Fruit fly (Drosophila melanogaster) S2 (cell line): ENCODE results near the gene CG43168.

ENCODE experiments used
- CG8478 ChIP-seq: fragments of >200 bp; optimal IDR thresholded peaks from 2 replicates; lab custom pipeline; 2018
- CTCF ChIP-seq, 2 experiments: fragments of >200 bp; optimal IDR thresholded peaks; 2 replicates each; lab custom pipeline; 2018

CG43168 gene

dm6 chr3L:6275487-6275886 is at the start of gene CG43168:
CG43168 (plus strand) TSS chr3L:6275787.
- TF ChIP-seq CG8478 (lab: Kevin White, UChicago) (no peak), CTCF (optimal IDR thresholded peaks at IDR 0.05; lab: Kevin White, UChicago) (no peak)

- TF ChIP-seq CTCF (optimal IDR thresholded peaks at IDR 0.05; lab: Kevin White, UChicago) (no peak), CG8478 (lab: Kevin White, UChicago) (no peak)
Observed at dm6 chr3L:6232261-6232660, 43.3 kb upstream of the CG43168 start, which contains the start of gene CG13299. CG13299 (minus strand) TSS chr3L:6232361.

dm6 chr3L:6233281-6233680 is 42.3 kb upstream of the CG43168 start, which contains the start of gene BG642312:
BG642312 (minus strand) TSS chr3L:6233381.
- no peak for TF ChIP-seq CG8478 (lab: Kevin White, UChicago)
- TF ChIP-seq CTCF (optimal IDR thresholded peaks at IDR 0.05; lab: Kevin White, UChicago) = no peak

DNA sequence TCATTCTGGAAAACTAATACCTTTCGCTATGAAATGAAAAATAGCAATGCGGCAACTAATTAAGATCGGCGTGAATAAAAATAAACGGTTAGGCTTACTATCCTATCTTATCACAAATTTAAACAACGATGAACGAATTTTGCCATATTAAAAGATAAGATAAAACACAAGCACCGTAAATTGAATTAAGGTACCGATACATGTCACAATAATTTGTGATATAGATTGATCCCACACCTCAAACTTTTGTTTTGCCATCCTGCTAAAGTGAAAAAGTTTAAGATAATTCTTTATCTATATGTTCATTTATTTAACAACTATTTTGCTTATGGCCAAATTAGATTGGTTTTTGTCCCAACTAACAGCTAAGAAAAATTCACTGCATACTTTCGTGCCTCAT is 41.6 kb upstream of the CG43168 start, which contains the start of gene CG42714:
TSS of gene CG42714 (minus strand) at position 22 of the 400 bp plus-strand sequence.
- TF ChIP-seq CTCF (optimal IDR thresholded peaks at IDR 0.05; lab: Kevin White, UChicago) = no peak
- TF ChIP-seq CG8478 (lab: Kevin White, UChicago) = no peak

dm6 chr3L:6239968-6240367 is 35.6 kb upstream of the CG43168 start, which contains the start of gene CG10226:
CG10226 (minus strand) TSS chr3L:6240068.
- TF ChIP-seq CG8478 (lab: Kevin White, UChicago) (no peak), CTCF (optimal IDR thresholded peaks at IDR 0.05; lab: Kevin White, UChicago) (no peak)

- TF ChIP-seq CTCF (optimal IDR thresholded peaks at IDR 0.05; lab: Kevin White, UChicago) (no peak), CG8478 (lab: Kevin White, UChicago) (no peak)
Observed at dm6 chr3L:6245646-6246045, 29.9 kb upstream of the CG43168 start, which contains the start of gene Mdr65. Mdr65 (minus strand) TSS chr3L:6245746.

DNA sequence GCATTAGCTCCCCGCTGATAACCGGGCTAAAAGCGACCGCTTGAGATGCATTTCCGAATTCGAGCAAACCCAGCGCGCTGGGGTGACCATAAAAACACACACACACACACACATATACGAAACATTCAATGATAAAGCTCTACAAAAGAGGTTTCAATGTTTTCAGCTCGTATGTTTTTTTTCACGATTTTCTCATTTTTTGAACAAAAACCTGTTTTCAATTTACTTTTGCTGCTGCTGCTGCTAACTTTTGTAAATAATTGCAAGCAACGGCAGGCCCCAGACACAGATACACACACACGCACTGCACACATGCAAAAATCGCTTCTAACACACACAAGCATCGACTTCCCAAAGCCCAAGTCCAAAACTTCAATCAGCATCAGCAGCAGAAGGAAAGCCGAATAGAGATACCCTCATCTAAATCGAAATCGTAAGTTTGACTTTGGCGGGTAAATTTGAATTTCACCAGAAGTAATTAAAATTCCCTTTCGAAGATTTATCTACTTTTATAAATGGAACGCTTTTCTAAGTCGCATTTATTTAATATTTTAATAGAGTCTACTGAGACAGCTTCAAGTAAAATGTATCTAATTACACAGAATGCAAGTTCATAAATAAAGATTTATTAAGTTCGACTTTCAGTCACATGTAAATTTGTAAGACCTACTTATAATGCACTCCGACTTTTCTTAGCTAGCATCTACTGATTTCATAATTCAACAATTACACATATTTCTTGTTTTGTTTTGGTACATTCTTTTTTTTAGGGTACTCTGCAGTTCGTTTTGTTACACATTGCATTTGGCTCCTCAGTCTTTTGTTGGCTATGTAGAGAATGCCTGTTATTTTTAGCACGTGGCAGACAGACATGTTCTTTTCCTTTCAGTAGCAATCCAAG is 26.2 kb upstream of the CG43168 start:
- TF ChIP-seq CG8478 (lab: Kevin White, UChicago) = no peak
- TF ChIP-seq CTCF (optimal IDR thresholded peaks at IDR 0.05; lab: Kevin White, UChicago) = no peak

- TF ChIP-seq CG8478 (lab: Kevin White, UChicago) = no peak
- no peak for TF ChIP-seq CTCF (optimal IDR thresholded peaks at IDR 0.05; lab: Kevin White, UChicago)
Observed at dm6 chr3L:6253730-6254129, 21.9 kb upstream of the CG43168 start.

DNA sequence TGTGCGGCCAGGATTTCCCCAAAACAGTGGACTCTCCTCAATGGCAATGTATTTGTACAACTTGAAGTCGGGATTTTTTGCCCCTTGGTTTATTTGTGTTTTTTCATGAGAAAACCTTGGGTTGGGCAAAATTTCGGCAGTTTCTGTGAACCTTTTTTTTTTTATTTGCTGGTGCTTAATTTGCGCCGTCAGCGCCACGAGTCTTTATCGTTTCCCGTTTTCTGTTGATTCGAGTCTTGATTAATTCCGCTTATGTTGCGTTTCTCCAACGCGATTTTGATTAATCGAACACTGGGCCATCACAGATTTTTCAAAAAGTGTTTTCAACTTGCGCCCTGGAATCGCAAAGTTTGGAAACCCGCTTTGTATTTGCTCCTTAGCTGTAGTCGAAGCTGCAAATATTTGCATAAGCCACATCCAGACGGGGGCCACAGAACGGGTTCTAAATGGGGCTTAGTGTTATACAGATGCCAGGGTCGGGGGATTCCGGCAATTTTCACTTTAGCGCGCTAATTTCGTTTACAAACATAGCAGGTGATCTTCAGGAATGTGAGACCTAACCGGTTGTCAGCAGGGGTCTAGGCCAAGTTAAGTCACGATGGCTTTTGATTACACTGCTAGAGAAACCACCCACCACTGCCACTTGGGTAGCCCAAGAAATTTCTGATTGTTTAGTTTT is 21.0 kb upstream of the CG43168 start:
- no peak for TF ChIP-seq CTCF (optimal IDR thresholded peaks at IDR 0.05; lab: Kevin White, UChicago)
- TF ChIP-seq CG8478 (lab: Kevin White, UChicago) = no peak

DNA sequence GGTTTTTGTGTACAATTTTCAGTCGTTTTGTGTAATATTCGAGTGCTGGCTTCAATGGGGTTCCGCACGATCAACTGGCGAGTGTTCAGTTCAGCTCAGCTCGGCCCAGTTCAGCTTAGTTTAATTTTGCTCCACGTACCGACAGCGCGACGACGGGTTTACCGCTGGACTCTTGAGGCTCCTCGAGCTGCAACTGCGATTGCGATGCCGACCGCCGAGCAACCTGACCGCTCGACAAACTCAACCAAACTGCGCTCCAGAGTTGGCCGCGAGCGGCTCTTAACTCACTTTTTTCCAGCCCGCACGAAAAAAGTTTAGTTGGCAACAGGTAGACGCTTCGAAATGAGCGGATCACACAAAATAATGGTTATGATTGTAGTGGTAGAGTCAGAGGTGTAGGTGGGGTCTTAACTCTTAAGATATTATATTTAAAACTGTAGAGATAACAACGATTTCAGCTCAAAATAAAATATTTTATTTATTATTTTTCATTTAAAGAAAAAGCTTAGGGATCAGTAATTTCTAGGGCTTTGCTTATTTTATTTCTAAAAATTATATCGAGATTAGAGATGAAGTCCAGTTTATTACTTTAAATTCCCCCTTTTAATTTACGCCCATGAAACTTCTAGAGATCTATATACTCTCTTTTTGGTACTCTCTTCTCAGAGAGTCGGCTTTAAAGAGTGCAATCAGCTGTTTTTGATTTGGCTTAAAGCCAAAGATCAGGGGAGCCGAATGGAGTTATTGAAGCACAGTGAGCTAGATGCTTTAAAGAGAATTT is 19.0 kb upstream of the CG43168 start, which contains the start of gene Best2:
TSS of gene Best2 (minus strand) at position 258 of the 781 bp plus-strand sequence.
- TF ChIP-seq CTCF (optimal IDR thresholded peaks at IDR 0.05; lab: Kevin White, UChicago) (no peak), CG8478 (lab: Kevin White, UChicago) (no peak)

- no peak for TF ChIP-seq CTCF (optimal IDR thresholded peaks at IDR 0.05; lab: Kevin White, UChicago)
Observed at dm6 chr3L:6258660-6259059, 16.9 kb upstream of the CG43168 start, which contains the start of gene CG10163. CG10163 (minus strand) TSS chr3L:6258760.

DNA sequence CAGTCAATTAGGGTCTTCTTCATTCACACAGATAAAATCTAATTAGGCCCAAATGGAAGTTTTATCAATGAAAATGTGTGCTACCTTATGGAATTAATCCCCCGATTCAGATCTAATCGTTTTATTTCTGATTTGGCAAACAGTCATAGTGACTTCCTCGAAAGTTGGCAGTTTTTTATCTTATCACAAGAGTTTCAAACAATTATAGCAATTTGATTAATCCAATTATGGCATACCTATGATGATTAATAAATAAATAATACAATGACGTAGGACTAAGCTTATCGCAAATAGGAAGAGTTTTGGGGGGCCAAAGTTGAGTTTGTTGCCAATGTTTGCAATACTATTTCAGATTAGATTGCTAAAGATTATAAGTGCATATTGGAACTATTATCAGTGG is 14.4 kb upstream of the CG43168 start:
- TF ChIP-seq CG8478 (lab: Kevin White, UChicago) = no peak
- TF ChIP-seq CTCF (optimal IDR thresholded peaks at IDR 0.05; lab: Kevin White, UChicago) = no peak

dm6 chr3L:6262076-6262504 is 13.5 kb upstream of the CG43168 start:
- TF ChIP-seq CG8478 (lab: Kevin White, UChicago) (no peak), CTCF (optimal IDR thresholded peaks at IDR 0.05; lab: Kevin White, UChicago) (no peak)
